Worm (Caenorhabditis elegans) whole organism, young adult: ENCODE data around the gene unc-50.

Experiments
- F52B5.7 ChIP-seq: sonication (generic microtip); optimal IDR thresholded peaks from 2 replicates; lab custom pipeline; 2016; ENCODE audit warnings: mild to moderate bottlenecking, missing genetic modification characterization, missing compliant biosample characterization
- Y95B8A.8 ChIP-seq: fragments of 200-800 bp; sonication (Bioruptor generic); IDR thresholded peaks from 2 replicates; pipeline ENCODE4 v1.3.6; 2022; ENCODE audit warnings: missing genetic modification reagents, missing genetic modification characterization, missing compliant biosample characterization
- ama-1 ChIP-seq, 3 experiments: fragments of 150-350 bp in 1 of 3; sonication (generic microtip) in 2 of 3; optimal IDR thresholded peaks; 2 replicates each; lab custom pipeline; 2014 to 2018; ENCODE audit warnings: missing biosample characterization in 2 of 3, missing genetic modification characterization in 2 of 3, missing genetic modification reagents in 2 of 3
- bed-1 ChIP-seq: fragments of 200-800 bp; sonication (Bioruptor generic); IDR thresholded peaks from 2 replicates; pipeline ENCODE4 v1.3.6; 2022; ENCODE audit warnings: missing genetic modification reagents, missing genetic modification characterization, missing compliant biosample characterization
- ceh-91 ChIP-seq: fragments of 200-800 bp; sonication (Bioruptor generic); IDR thresholded peaks from 2 replicates; pipeline ENCODE4 v1.3.6; 2022; ENCODE audit warnings: missing genetic modification reagents, missing genetic modification characterization, missing compliant biosample characterization
- efl-1 ChIP-seq: fragments of 150-350 bp; optimal IDR thresholded peaks from 2 replicates; lab custom pipeline; 2014; ENCODE audit warnings: missing biosample characterization, missing genetic modification reagents, missing genetic modification characterization
- egrh-3 ChIP-seq: fragments of 200-800 bp; sonication (Bioruptor generic); IDR thresholded peaks from 2 replicates; pipeline ENCODE4 v1.3.6; 2022; ENCODE audit warnings: missing genetic modification reagents, missing genetic modification characterization, missing compliant biosample characterization
- lsl-1 ChIP-seq: fragments of 200-800 bp; sonication (Bioruptor generic); optimal IDR thresholded peaks from 2 replicates; lab custom pipeline; 2018; ENCODE audit warnings: mild to moderate bottlenecking, missing genetic modification characterization, moderate library complexity, missing compliant biosample characterization
- mes-4 ChIP-seq: sonication (generic microtip); optimal IDR thresholded peaks from 2 replicates; lab custom pipeline; 2016; ENCODE audit warnings: missing genotype, missing genetic modification characterization, missing compliant biosample characterization
- rcor-1 ChIP-seq: fragments of 200-800 bp; sonication (Bioruptor generic); IDR thresholded peaks from 2 replicates; pipeline ENCODE4 v1.3.6; 2022; ENCODE audit warnings: missing genetic modification reagents, missing genetic modification characterization, missing compliant biosample characterization
- sea-2 ChIP-seq: fragments of 200-800 bp; sonication (Bioruptor generic); IDR thresholded peaks from 2 replicates; pipeline ENCODE4 v1.3.6; 2022; ENCODE audit warnings: missing genetic modification characterization, missing compliant biosample characterization
- snpc-4 ChIP-seq, 5 experiments: fragments of 150-350 bp in 1 of 5; sonication (generic microtip) in 4 of 5; optimal IDR thresholded peaks; 2 replicates each; lab custom pipeline; 2014 to 2018; ENCODE audit warnings: missing genetic modification characterization in 5 of 5, missing biosample characterization in 3 of 5, antibody characterized with exemption in 2 of 5, mild to moderate bottlenecking in 2 of 5, missing compliant biosample characterization in 2 of 5, missing genotype in 2 of 5, moderate library complexity in 2 of 5, missing genetic modification reagents in 1 of 5
- tbp1 ChIP-seq: fragments of 200-800 bp; sonication (Bioruptor generic); optimal IDR thresholded peaks from 2 replicates; lab custom pipeline; 2018; ENCODE audit warnings: mild to moderate bottlenecking, missing genetic modification characterization, missing compliant biosample characterization
- ztf-22 ChIP-seq: fragments of 200-800 bp; sonication (Bioruptor generic); optimal IDR thresholded peaks from 2 replicates; lab custom pipeline; 2018; ENCODE audit warnings: mild to moderate bottlenecking, missing genetic modification characterization, moderate library complexity, missing compliant biosample characterization

DNA sequence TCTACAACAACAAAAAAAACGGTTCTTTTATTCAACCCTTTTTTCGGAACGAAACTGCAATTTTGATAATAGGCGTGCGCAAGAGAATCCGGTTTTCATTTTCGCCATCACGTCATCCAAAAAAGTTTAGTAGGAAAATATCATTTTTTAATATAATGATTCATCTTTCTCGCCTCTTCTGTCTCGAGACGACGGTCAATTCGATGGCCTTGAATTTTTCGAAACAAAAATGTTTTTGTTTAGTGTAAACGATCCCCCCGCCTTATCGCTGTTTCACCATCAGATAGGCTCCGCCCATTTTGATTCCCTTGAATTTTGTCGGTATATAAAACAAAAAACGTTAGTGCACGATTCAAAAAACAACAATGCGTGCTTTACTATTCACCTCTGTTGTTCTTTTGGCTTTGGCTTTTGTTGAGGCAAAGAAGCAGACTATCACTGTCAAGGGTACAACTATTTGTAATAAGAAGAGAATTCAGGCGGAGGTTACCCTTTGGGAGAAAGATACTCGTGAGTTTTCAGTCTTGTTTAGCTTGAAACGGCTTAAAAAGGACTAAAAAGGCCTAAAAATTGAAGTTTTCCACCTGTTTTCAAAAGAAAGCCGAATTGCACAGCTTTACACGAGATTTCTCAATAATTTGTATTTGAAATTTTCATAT, 19.7 kb upstream of the unc-50 start, which contains the start of gene ttr-15:
- TF ChIP-seq efl-1 (GFP tag; lab: Kevin White, UChicago), result no peak
- TF ChIP-seq snpc-4 (GFP tag; optimal IDR thresholded peaks at IDR 0.05; lab: Kevin White, UChicago), result no peak
- no peak for TF ChIP-seq snpc-4 (tag; optimal IDR thresholded peaks at IDR 0.05; lab: Kevin White, UChicago)
- no peak for TF ChIP-seq ceh-91 (GFP tag; lab: Robert Waterston, UW)
- no peak for TF ChIP-seq ztf-22 (GFP tag; lab: Kevin White, UChicago)
- no peak for TF ChIP-seq F52B5.7 (tag; lab: Kevin White, UChicago)
- TF ChIP-seq ama-1 (optimal IDR thresholded peaks at IDR 0.05; lab: Kevin White, UChicago), result peak; percentile 92
- TF ChIP-seq ama-1 (GFP tag; optimal IDR thresholded peaks at IDR 0.05; lab: Kevin White, UChicago), result peak in 1 of 2 experiments; percentile 6
- TF ChIP-seq egrh-3 (GFP tag; lab: Robert Waterston, UW), result no peak
- TF ChIP-seq Y95B8A.8, result no peak
- TF ChIP-seq tbp1, result no peak
- no peak for TF ChIP-seq bed-1 (GFP tag; lab: Robert Waterston, UW)
- no peak for TF ChIP-seq sea-2 (GFP tag; lab: Robert Waterston, UW)
- no peak for TF ChIP-seq mes-4 (tag; lab: Kevin White, UChicago)
- TF ChIP-seq rcor-1 (GFP tag; lab: Robert Waterston, UW), result no peak
- no peak for TF ChIP-seq lsl-1 (GFP tag; lab: Kevin White, UChicago)
